Worm (Caenorhabditis elegans) whole organism, mixed stage, embryonic: ENCODE measurements around the gene dmsr-15.

Experiments used
- M03D4.4 ChIP-seq: sonication (generic microtip); optimal IDR thresholded peaks from 2 replicates; lab custom pipeline; 2017; ENCODE audit warnings: mild to moderate bottlenecking, missing genetic modification characterization, missing compliant biosample characterization
- bed-3 ChIP-seq: fragments of 200-800 bp; sonication (Bioruptor generic); optimal IDR thresholded peaks from 3 replicates; lab custom pipeline; 2018; ENCODE audit warnings: mild to moderate bottlenecking, missing genetic modification characterization, moderate library complexity, missing compliant biosample characterization
- blmp-1 ChIP-seq: fragments of 150-350 bp; optimal IDR thresholded peaks from 2 replicates; lab custom pipeline; 2014; ENCODE audit warnings: missing biosample characterization, missing genetic modification characterization
- ceh-39 ChIP-seq: fragments of 150-350 bp; optimal IDR thresholded peaks from 2 replicates; lab custom pipeline; 2014; ENCODE audit warnings: missing biosample characterization, missing genetic modification characterization
- ceh-43 ChIP-seq: fragments of 200-800 bp; sonication (Bioruptor generic); optimal IDR thresholded peaks from 2 replicates; lab custom pipeline; 2018; ENCODE audit warnings: mild to moderate bottlenecking, missing genetic modification characterization, moderate library complexity, missing compliant biosample characterization
- ceh-83 ChIP-seq: fragments of 200-800 bp; sonication (Bioruptor generic); optimal IDR thresholded peaks from 2 replicates; lab custom pipeline; 2018; ENCODE audit warnings: mild to moderate bottlenecking, missing genetic modification characterization, missing compliant biosample characterization
- ces-1 ChIP-seq: fragments of 150-350 bp; optimal IDR thresholded peaks from 2 replicates; lab custom pipeline; 2014; ENCODE audit warnings: missing biosample characterization, missing genetic modification reagents, missing genetic modification characterization
- cnd-1 ChIP-seq: fragments of 200-800 bp; sonication (Bioruptor generic); optimal IDR thresholded peaks from 2 replicates; lab custom pipeline; 2018; ENCODE audit warnings: mild to moderate bottlenecking, missing genetic modification characterization, missing compliant biosample characterization
- drap-1 ChIP-seq: fragments of 200-800 bp; sonication (Bioruptor generic); optimal IDR thresholded peaks from 3 replicates; lab custom pipeline; 2018; ENCODE audit warnings: mild to moderate bottlenecking, missing genetic modification characterization, missing compliant biosample characterization
- elt-1 ChIP-seq: sonication (generic microtip); optimal IDR thresholded peaks from 2 replicates; lab custom pipeline; 2017; ENCODE audit warnings: missing genetic modification characterization, mild to moderate bottlenecking, missing compliant biosample characterization, antibody characterized with exemption, moderate library complexity, borderline replicate concordance; ENCODE audit not compliant: insufficient read depth
- elt-3 ChIP-seq: fragments of 150-350 bp; optimal IDR thresholded peaks from 2 replicates; lab custom pipeline; 2014; ENCODE audit warnings: missing biosample characterization, missing genetic modification characterization
- flh-1 ChIP-seq: fragments of 200-800 bp; sonication (Bioruptor generic); optimal IDR thresholded peaks from 2 replicates; lab custom pipeline; 2018; ENCODE audit warnings: mild to moderate bottlenecking, missing genetic modification characterization, moderate library complexity, missing compliant biosample characterization
- ham-2 ChIP-seq: fragments of 200-800 bp; sonication (Bioruptor generic); optimal IDR thresholded peaks from 2 replicates; lab custom pipeline; 2018; ENCODE audit warnings: mild to moderate bottlenecking, missing genetic modification characterization, missing compliant biosample characterization
- hlh-1 ChIP-seq: fragments of 150-350 bp; optimal IDR thresholded peaks from 2 replicates; lab custom pipeline; 2014; ENCODE audit warnings: missing biosample characterization, missing genetic modification reagents, missing genetic modification characterization
- lin-13 ChIP-seq: fragments of 150-350 bp; optimal IDR thresholded peaks from 2 replicates; lab custom pipeline; 2014; ENCODE audit warnings: missing biosample characterization, missing genetic modification characterization
- lin-32 ChIP-seq: fragments of 200-800 bp; sonication (Bioruptor generic); optimal IDR thresholded peaks from 2 replicates; lab custom pipeline; 2018; ENCODE audit warnings: mild to moderate bottlenecking, missing genetic modification characterization, missing compliant biosample characterization
- lsy-2 ChIP-seq: fragments of 150-350 bp; optimal IDR thresholded peaks from 2 replicates; lab custom pipeline; 2014; ENCODE audit warnings: missing biosample characterization, missing genetic modification characterization
- mab-5 ChIP-seq: fragments of 150-350 bp; optimal IDR thresholded peaks from 2 replicates; lab custom pipeline; 2014; ENCODE audit warnings: missing biosample characterization, missing genetic modification characterization
- mep-1 ChIP-seq: fragments of 150-350 bp; optimal IDR thresholded peaks from 2 replicates; lab custom pipeline; 2017; ENCODE audit warnings: missing biosample characterization, missing genetic modification reagents, missing genetic modification characterization, inconsistent platforms
- mls-2 ChIP-seq: sonication (generic microtip); optimal IDR thresholded peaks from 2 replicates; lab custom pipeline; 2016; ENCODE audit warnings: mild to moderate bottlenecking, missing genetic modification characterization, moderate library complexity, missing compliant biosample characterization
- nhr-12 ChIP-seq: fragments of 150-350 bp; optimal IDR thresholded peaks from 2 replicates; lab custom pipeline; 2014; ENCODE audit warnings: missing biosample characterization, missing genetic modification characterization
- nhr-2 ChIP-seq: fragments of 150-350 bp; optimal IDR thresholded peaks from 2 replicates; lab custom pipeline; 2014; ENCODE audit warnings: missing biosample characterization, missing genetic modification characterization
- nhr-237 ChIP-seq: fragments of 150-350 bp; optimal IDR thresholded peaks from 2 replicates; lab custom pipeline; 2014; ENCODE audit warnings: missing biosample characterization, missing genetic modification characterization
- nhr-28 ChIP-seq: fragments of 150-350 bp; optimal IDR thresholded peaks from 2 replicates; lab custom pipeline; 2014; ENCODE audit warnings: missing biosample characterization, missing genetic modification characterization
- nhr-76 ChIP-seq: sonication (generic microtip); optimal IDR thresholded peaks from 2 replicates; lab custom pipeline; 2017; ENCODE audit warnings: missing biosample characterization, missing genetic modification characterization
- pha-4 ChIP-seq: fragments of 150-350 bp; optimal IDR thresholded peaks from 2 replicates; lab custom pipeline; 2018; ENCODE audit warnings: missing biosample characterization, missing genetic modification reagents, missing genetic modification characterization
- sem-2 ChIP-seq: fragments of 200-800 bp; sonication (Bioruptor generic); optimal IDR thresholded peaks from 2 replicates; lab custom pipeline; 2018; ENCODE audit warnings: mild to moderate bottlenecking, missing genetic modification characterization, missing compliant biosample characterization
- snpc-4 ChIP-seq: fragments of 150-350 bp; optimal IDR thresholded peaks from 2 replicates; lab custom pipeline; 2014; ENCODE audit warnings: missing biosample characterization, missing genetic modification characterization
- sptf-1 ChIP-seq: sonication (generic microtip); optimal IDR thresholded peaks from 2 replicates; lab custom pipeline; 2017; ENCODE audit warnings: mild to moderate bottlenecking, missing genetic modification characterization, moderate library complexity, missing compliant biosample characterization
- tbx-8 ChIP-seq: fragments of 200-800 bp; sonication (Bioruptor generic); optimal IDR thresholded peaks from 2 replicates; lab custom pipeline; 2018; ENCODE audit warnings: mild to moderate bottlenecking, missing genetic modification characterization, moderate library complexity, missing compliant biosample characterization
- unc-120 ChIP-seq: sonication (generic microtip); optimal IDR thresholded peaks from 2 replicates; lab custom pipeline; 2017; ENCODE audit warnings: missing genetic modification characterization, missing compliant biosample characterization; ENCODE audit not compliant: poor library complexity, severe bottlenecking
- unc-39 ChIP-seq: fragments of 150-350 bp; optimal IDR thresholded peaks from 2 replicates; lab custom pipeline; 2014; ENCODE audit warnings: missing biosample characterization, missing genetic modification characterization
- unc-62 ChIP-seq: fragments of 150-350 bp; optimal IDR thresholded peaks from 2 replicates; lab custom pipeline; 2014; ENCODE audit warnings: missing biosample characterization, missing genetic modification reagents, missing genetic modification characterization
- zip-8 ChIP-seq: fragments of 150-350 bp; optimal IDR thresholded peaks from 2 replicates; lab custom pipeline; 2014; ENCODE audit warnings: missing biosample characterization, missing genetic modification characterization
- ztf-11 ChIP-seq: fragments of 150-350 bp; optimal IDR thresholded peaks from 2 replicates; lab custom pipeline; 2014; ENCODE audit warnings: missing biosample characterization, missing genetic modification characterization

dmsr-15 gene

ce11 chrV:6806340-6806739 lies 22.3 kb downstream of the dmsr-15 start, which contains the start of gene dmsr-12:
dmsr-12 (minus strand) TSS chrV:6806440.
- TF ChIP-seq cnd-1 (tag; lab: Kevin White, UChicago) (no peak), unc-120 (tag; lab: Kevin White, UChicago) (no peak), zip-8 (tag; lab: Kevin White, UChicago) (no peak), mls-2 (tag; lab: Kevin White, UChicago) (no peak), tbx-8 (GFP tag; lab: Kevin White, UChicago) (no peak), lin-32 (GFP tag; lab: Kevin White, UChicago) (no peak), ceh-83 (GFP tag; lab: Kevin White, UChicago) (no peak), nhr-76 (no peak), mep-1 (no peak), ztf-11 (no peak)
- TF ChIP-seq, all 35 proteins: peak for 0

DNA sequence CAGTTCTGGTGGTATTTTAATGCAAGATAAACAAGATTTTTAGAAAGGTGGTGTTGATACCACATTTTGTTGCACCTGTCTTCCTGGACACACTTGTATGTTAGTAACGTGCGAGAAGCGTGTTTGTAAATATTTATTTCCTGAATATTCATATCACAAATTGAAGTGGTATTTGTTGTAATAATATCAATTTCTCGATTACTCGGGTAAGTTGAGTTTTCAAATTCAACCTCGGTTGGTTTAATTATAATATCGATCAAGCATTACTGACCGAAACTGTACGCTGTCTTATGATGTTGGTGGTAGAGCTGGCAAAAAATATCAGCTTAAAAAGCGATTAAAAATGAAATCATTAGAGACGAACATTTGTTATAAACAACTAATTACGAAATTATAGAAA lies 24.7 kb downstream of the dmsr-15 start, which contains the start of gene dmsr-11:
Gene dmsr-11, minus strand, starts transcription at position 101 of the 400 bp plus-strand sequence.
- TF ChIP-seq lsy-2 (tag; lab: Kevin White, UChicago) (no peak), bed-3 (no peak), lin-13 (no peak), ceh-43 (GFP tag; lab: Kevin White, UChicago) (no peak), nhr-76 (no peak), nhr-12 (tag; lab: Kevin White, UChicago) (no peak)

ce11 chrV:6801850-6802249 lies 26.8 kb downstream of the dmsr-15 start, which contains the start of gene dmsr-10:
dmsr-10 (minus strand) TSS chrV:6801950.
- TF ChIP-seq lin-32 (GFP tag; lab: Kevin White, UChicago) (no peak), mep-1 (no peak), nhr-12 (tag; lab: Kevin White, UChicago) (no peak), snpc-4 (tag; lab: Kevin White, UChicago) (no peak), hlh-1 (tag; lab: Kevin White, UChicago) (no peak), ceh-43 (GFP tag; lab: Kevin White, UChicago) (no peak), drap-1 (no peak), ces-1 (no peak), mls-2 (tag; lab: Kevin White, UChicago) (no peak), tbx-8 (GFP tag; lab: Kevin White, UChicago) (no peak)

DNA sequence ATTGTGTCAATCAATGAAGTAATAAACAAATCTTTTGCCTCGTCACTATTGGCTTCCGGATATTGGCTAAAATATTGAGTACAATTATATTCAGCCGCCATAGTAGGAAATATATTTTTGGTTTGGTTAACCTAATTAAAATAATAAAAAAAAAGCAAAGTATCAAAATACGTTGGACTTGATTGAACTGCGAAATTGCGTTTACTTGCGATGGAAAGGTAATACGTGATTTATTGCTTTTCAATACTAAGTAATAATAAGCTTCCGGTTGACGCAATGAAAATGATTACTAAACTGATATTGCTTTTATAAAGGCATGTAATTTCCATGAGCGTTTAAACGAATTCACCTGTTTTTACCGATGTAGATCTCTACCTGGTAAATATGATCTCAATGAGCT lies 29.1 kb downstream of the dmsr-15 start, which contains the start of gene dmsr-9:
Gene dmsr-9, minus strand, starts transcription at position 101 of the 400 bp plus-strand sequence.
- TF ChIP-seq hlh-1 (tag; lab: Kevin White, UChicago) (no peak), lin-13 (no peak), bed-3 (no peak), unc-39 (tag; lab: Kevin White, UChicago) (no peak), unc-62 (GFP tag; lab: Kevin White, UChicago) (no peak), mep-1 (no peak), snpc-4 (tag; lab: Kevin White, UChicago) (no peak)

DNA sequence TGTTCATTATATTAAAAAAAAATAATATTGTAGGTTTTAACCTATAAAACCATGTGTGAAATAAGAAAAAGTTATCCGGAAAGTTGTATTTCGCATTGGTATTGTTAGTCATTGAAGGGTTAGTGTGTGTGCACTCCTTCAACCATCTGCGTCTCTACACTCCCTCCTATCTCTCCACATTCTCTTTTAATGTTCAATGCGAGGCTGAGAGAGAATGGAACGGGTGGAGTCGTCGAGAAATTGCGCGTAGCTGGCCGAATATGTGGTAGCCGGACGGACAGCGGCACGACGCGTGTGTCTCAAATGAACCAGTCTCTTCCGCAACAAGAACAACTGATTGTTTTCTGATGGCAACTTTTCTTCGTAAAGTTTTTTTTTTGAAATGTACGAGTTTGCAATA lies 31.8 kb downstream of the dmsr-15 start:
- TF ChIP-seq zip-8 (tag; lab: Kevin White, UChicago) (no peak), sptf-1 (tag; lab: Kevin White, UChicago) (no peak), nhr-237 (tag; lab: Kevin White, UChicago) (no peak), tbx-8 (GFP tag; lab: Kevin White, UChicago) (no peak), ceh-43 (GFP tag; lab: Kevin White, UChicago) (no peak), blmp-1 (no peak), nhr-76 (no peak), lsy-2 (tag; lab: Kevin White, UChicago) (no peak), drap-1 (no peak), elt-3 (tag; lab: Kevin White, UChicago) (no peak), nhr-12 (tag; lab: Kevin White, UChicago) (no peak), ceh-83 (GFP tag; lab: Kevin White, UChicago) (no peak), bed-3 (no peak), unc-62 (GFP tag; lab: Kevin White, UChicago) (no peak), elt-1 (tag; lab: Kevin White, UChicago) (no peak), unc-120 (tag; lab: Kevin White, UChicago) (peak; percentile 79), mls-2 (tag; lab: Kevin White, UChicago) (peak; percentile 33), pha-4 (tag; lab: Kevin White, UChicago) (no peak), ham-2 (GFP tag; lab: Kevin White, UChicago) (peak; percentile 46), lin-13 (no peak), sem-2 (GFP tag; lab: Kevin White, UChicago) (no peak), ztf-11 (no peak), mep-1 (no peak), ceh-39 (tag; lab: Kevin White, UChicago) (no peak), nhr-28 (no peak), mab-5 (no peak), lin-32 (GFP tag; lab: Kevin White, UChicago) (no peak), ces-1 (peak; percentile 29), flh-1 (GFP tag; lab: Kevin White, UChicago) (no peak), hlh-1 (tag; lab: Kevin White, UChicago) (peak; percentile 58), unc-39 (tag; lab: Kevin White, UChicago) (no peak), M03D4.4 (no peak), snpc-4 (tag; lab: Kevin White, UChicago) (no peak), nhr-2 (tag; lab: Kevin White, UChicago) (no peak), cnd-1 (tag; lab: Kevin White, UChicago) (no peak)
